Fruit fly (Drosophila melanogaster): ENCODE measurements around the gene prage.

prage gene

DNA sequence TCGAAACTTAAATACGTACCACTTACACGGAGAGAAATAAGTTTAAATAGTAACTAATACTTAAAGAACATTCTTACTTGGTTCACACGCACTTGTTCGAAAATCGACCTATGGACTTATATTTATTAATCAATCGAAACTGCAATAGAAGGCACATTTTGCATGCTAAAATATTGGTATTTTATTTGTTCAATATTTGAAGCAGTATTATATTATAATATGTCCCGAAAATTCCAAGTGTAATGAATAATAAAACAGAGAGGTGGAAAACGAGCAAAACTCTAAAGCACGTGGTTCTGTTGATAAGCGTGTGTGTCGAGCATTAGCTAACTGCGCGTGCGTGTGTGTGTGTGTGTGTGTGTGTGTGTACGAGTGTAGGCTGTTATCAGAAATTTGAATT is 76.4 kb downstream of the prage start (continued):
- peak; percentile 51 for TF ChIP-seq CG5245 (GFP tag; optimal IDR thresholded peaks at IDR 0.05)
- TF ChIP-seq Ets97D (GFP tag; optimal IDR thresholded peaks at IDR 0.05) = peak; percentile 35
- peak; percentile 45 for TF ChIP-seq CG6654 (GFP tag; optimal IDR thresholded peaks at IDR 0.05)
- TF ChIP-seq Oaz (GFP tag; IDR thresholded peaks at IDR 0.05) = peak; percentile 56
- peak; percentile 67 for TF ChIP-seq tin (GFP tag; optimal IDR thresholded peaks at IDR 0.05)
- peak; percentile 34 for TF ChIP-seq MTF-1 (GFP tag; optimal IDR thresholded peaks at IDR 0.05; ENCODE audit: borderline replicate concordance)
- peak; percentile 85 for TF ChIP-seq Oli (tag; optimal IDR thresholded peaks at IDR 0.05)
- TF ChIP-seq vvl (GFP tag; IDR thresholded peaks at IDR 0.05) = peak; percentile 82
- TF ChIP-seq CoRest (tag; optimal IDR thresholded peaks at IDR 0.05) = peak; percentile 91
- TF ChIP-seq CG17802 (tag; optimal IDR thresholded peaks at IDR 0.05) = peak; percentile 37
- peak; percentile 58 for TF ChIP-seq Awh (GFP tag; IDR thresholded peaks at IDR 0.05)
- peak; percentile 86 for TF ChIP-seq dmrt99B (tag; optimal IDR thresholded peaks at IDR 0.05)
- peak; percentile 35 for TF ChIP-seq CG9876 (GFP tag; optimal IDR thresholded peaks at IDR 0.05)
- no peak for TF ChIP-seq z (GFP tag; IDR thresholded peaks at IDR 0.05)
- TF ChIP-seq CG7786 (GFP tag; optimal IDR thresholded peaks at IDR 0.05) = peak; percentile 73
- TF ChIP-seq CG1602 (GFP tag; optimal IDR thresholded peaks at IDR 0.05) = peak; percentile 74
- peak; percentile 73 for TF ChIP-seq az2 (GFP tag; optimal IDR thresholded peaks at IDR 0.05)
- peak; percentile 80 for TF ChIP-seq CG1603 (tag; optimal IDR thresholded peaks at IDR 0.05)
- peak; percentile 62 for TF ChIP-seq CG8281 (tag; optimal IDR thresholded peaks at IDR 0.05)
- TF ChIP-seq CG33213 (GFP tag; optimal IDR thresholded peaks at IDR 0.05) = peak; percentile 67
- peak; percentile 49; the same call in 1 of the 2 replicates for TF ChIP-seq E2f2 (GFP tag; IDR thresholded peaks at IDR 0.05)
- TF ChIP-seq CG9437 (GFP tag; optimal IDR thresholded peaks at IDR 0.05) = peak; percentile 76
- peak; percentile 36 for TF ChIP-seq CTCF (GFP tag; optimal IDR thresholded peaks at IDR 0.05)
- peak; percentile 93 for TF ChIP-seq BtbVII (GFP tag; optimal IDR thresholded peaks at IDR 0.05)
- TF ChIP-seq chif (GFP tag; optimal IDR thresholded peaks at IDR 0.05) = peak; percentile 61 to 68
- no peak for TF ChIP-seq mld (GFP tag; IDR thresholded peaks at IDR 0.05; ENCODE audit: partially characterized antibody)
- peak; percentile 69 for TF ChIP-seq CG6272 (GFP tag; IDR thresholded peaks at IDR 0.05)
- TF ChIP-seq Aef1 (GFP tag; IDR thresholded peaks at IDR 0.05) = peak; percentile 81
- no peak for TF ChIP-seq Hr39 (optimal IDR thresholded peaks at IDR 0.05)
- peak; percentile 61 for TF ChIP-seq CG13123 (GFP tag; optimal IDR thresholded peaks at IDR 0.05)
- no peak for TF ChIP-seq dati (GFP tag; IDR thresholded peaks at IDR 0.05)
- peak; percentile 74; the same call in 2 of the 3 replicates for TF ChIP-seq ci (GFP tag; IDR thresholded peaks at IDR 0.05)
- TF ChIP-seq CG3281 (GFP tag; optimal IDR thresholded peaks at IDR 0.05) = peak; percentile 94
- TF ChIP-seq Lim3 (GFP tag; IDR thresholded peaks at IDR 0.05) = no peak
- TF ChIP-seq p53 (GFP tag; optimal IDR thresholded peaks at IDR 0.05) = no peak
- peak; percentile 75 for TF ChIP-seq Dad (GFP tag; optimal IDR thresholded peaks at IDR 0.05)
- peak; percentile 80 for TF ChIP-seq CG31224 (GFP tag; IDR thresholded peaks at IDR 0.05)
- TF ChIP-seq Doc3 (GFP tag; IDR thresholded peaks at IDR 0.05; ENCODE audit: partially characterized antibody) = no peak
- TF ChIP-seq Dp (GFP tag; optimal IDR thresholded peaks at IDR 0.05) = no peak
- TF ChIP-seq Hmr (GFP tag; optimal IDR thresholded peaks at IDR 0.05) = peak; percentile 95
- TF ChIP-seq CG33557 (GFP tag; optimal IDR thresholded peaks at IDR 0.05) = peak; percentile 49
- peak; percentile 27; the same call in 1 of the 2 replicates for TF ChIP-seq Rx (GFP tag; IDR thresholded peaks at IDR 0.05)
- TF ChIP-seq CG34376 (GFP tag; optimal IDR thresholded peaks at IDR 0.05) = peak; percentile 92
- TF ChIP-seq hb (GFP tag; IDR thresholded peaks at IDR 0.05; ENCODE audit: partially characterized antibody) = no peak
- TF ChIP-seq otp (GFP tag; IDR thresholded peaks at IDR 0.05) = no peak
- peak; percentile 48 for TF ChIP-seq CG32767 (GFP tag; IDR thresholded peaks at IDR 0.05)
- peak; percentile 89 for TF ChIP-seq Rfx (GFP tag; IDR thresholded peaks at IDR 0.05)
- peak; percentile 62; the same call in 1 of the 2 replicates for TF ChIP-seq klu (GFP tag; IDR thresholded peaks at IDR 0.05)
- peak; percentile 73 for TF ChIP-seq tx (GFP tag; optimal IDR thresholded peaks at IDR 0.05)
- TF ChIP-seq CG1647 (GFP tag; optimal IDR thresholded peaks at IDR 0.05) = peak; percentile 79
- TF ChIP-seq nerfin-1 (tag; optimal IDR thresholded peaks at IDR 0.05) = peak; percentile 71
- peak; percentile 93 for TF ChIP-seq CG8924 (tag; optimal IDR thresholded peaks at IDR 0.05)
- no peak for TF ChIP-seq CG8478 (optimal IDR thresholded peaks at IDR 0.05)

Measured in whole organism, embryonic.